Worm (Caenorhabditis elegans): ENCODE measurements around the gene str-138.

DNA sequence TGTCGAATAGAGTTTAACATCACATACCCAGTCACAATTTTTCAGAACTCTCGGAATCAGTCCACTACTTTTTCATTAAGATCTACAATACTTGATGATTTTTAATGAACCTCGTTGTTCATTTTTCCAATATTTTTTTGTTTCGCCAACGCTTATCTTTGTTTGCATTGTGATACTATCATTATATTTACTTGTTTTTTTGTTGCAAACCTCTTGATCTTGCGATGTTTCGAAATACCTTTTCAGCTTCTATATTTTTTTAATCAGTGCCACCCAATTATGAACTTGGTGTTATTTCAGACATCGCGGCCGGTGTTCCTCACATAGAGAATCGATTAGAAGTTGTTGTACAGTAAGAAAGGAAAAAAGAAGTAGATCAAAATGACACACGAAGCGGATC is 50.2 kb downstream of the str-138 start, which contains the start of gene myo-5:
- no peak for TF ChIP-seq tbx-37 (GFP tag; conservative IDR thresholded peaks at IDR 0.05)
- no peak for TF ChIP-seq ama-1 (optimal IDR thresholded peaks at IDR 0.05)
- TF ChIP-seq ceh-13 (GFP tag; optimal IDR thresholded peaks at IDR 0.05) = no peak
- TF ChIP-seq pes-1 (GFP tag; IDR thresholded peaks at IDR 0.05) = no peak
- no peak for TF ChIP-seq aly-1 (tag; optimal IDR thresholded peaks at IDR 0.05)
- no peak for TF ChIP-seq hmg-4 (GFP tag; optimal IDR thresholded peaks at IDR 0.05)
- no peak for TF ChIP-seq tra-4 (tag; optimal IDR thresholded peaks at IDR 0.05)
- no peak for TF ChIP-seq hnd-1 (tag; optimal IDR thresholded peaks at IDR 0.05)
- TF ChIP-seq B0310.2 (tag; optimal IDR thresholded peaks at IDR 0.05) = no peak
